Fruit fly (Drosophila melanogaster) whole organism, embryonic: ENCODE results near the gene CG8891.
A peak's percentile ranks its signal among the peaks of the same experiment; 100 is the strongest.

Source experiments
- Asciz ChIP-seq: fragments of 200-800 bp; sonication (Bioruptor generic); optimal IDR thresholded peaks from 2 replicates; lab custom pipeline; 2017; ENCODE audit warnings: missing biosample characterization, mild to moderate bottlenecking, missing genetic modification characterization, missing genetic modification reagents
- Atf-2 ChIP-seq: fragments of 200-800 bp; sonication (Bioruptor generic); optimal IDR thresholded peaks from 2 replicates; lab custom pipeline; 2016; ENCODE audit warnings: missing biosample characterization, missing genetic modification characterization
- C15 ChIP-seq: fragments of 200-800 bp; sonication (Bioruptor generic); IDR thresholded peaks from 3 replicates; pipeline ENCODE4 v1.3.6; 2022; ENCODE audit warnings: missing biosample characterization, missing genetic modification characterization
- CG11504 ChIP-seq: fragments of 200-800 bp; sonication (Bioruptor generic); optimal IDR thresholded peaks from 3 replicates; lab custom pipeline; 2019; ENCODE audit warnings: missing biosample characterization, mild to moderate bottlenecking, missing genetic modification characterization, moderate library complexity
- CG14860 ChIP-seq: fragments of 200-800 bp; sonication (Bioruptor generic); IDR thresholded peaks from 3 replicates; pipeline ENCODE4 v1.3.6; 2022; ENCODE audit warnings: missing biosample characterization, missing genetic modification characterization; ENCODE audit not compliant: partially characterized antibody
- CG15601 ChIP-seq: fragments of 200-800 bp; sonication (Bioruptor generic); optimal IDR thresholded peaks from 3 replicates; lab custom pipeline; 2019; ENCODE audit warnings: missing biosample characterization, mild to moderate bottlenecking, missing genetic modification characterization, moderate library complexity
- CG15696 ChIP-seq: fragments of 200-800 bp; sonication (Bioruptor generic); optimal IDR thresholded peaks from 2 replicates; lab custom pipeline; 2019; ENCODE audit warnings: missing biosample characterization, mild to moderate bottlenecking, missing genetic modification characterization, moderate library complexity
- CG16813 ChIP-seq: fragments of 200-800 bp; sonication (Bioruptor generic); IDR thresholded peaks from 3 replicates; pipeline ENCODE4 v1.3.6; 2022; ENCODE audit warnings: missing biosample characterization, missing genetic modification characterization; ENCODE audit not compliant: partially characterized antibody
- CG18764 ChIP-seq: fragments of 200-800 bp; sonication (Bioruptor generic); optimal IDR thresholded peaks from 3 replicates; lab custom pipeline; 2016; ENCODE audit warnings: missing biosample characterization, missing genetic modification characterization
- CG2116 ChIP-seq: fragments of 200-800 bp; sonication (Bioruptor generic); optimal IDR thresholded peaks from 3 replicates; lab custom pipeline; 2018; ENCODE audit warnings: missing biosample characterization, mild to moderate bottlenecking, missing genetic modification characterization
- CG31365 ChIP-seq: fragments of 200-800 bp; sonication (Bioruptor generic); optimal IDR thresholded peaks from 2 replicates; lab custom pipeline; 2018; ENCODE audit warnings: missing biosample characterization, mild to moderate bottlenecking, missing genetic modification characterization
- CG34422 ChIP-seq: fragments of 200-800 bp; sonication (Bioruptor generic); IDR thresholded peaks from 3 replicates; pipeline ENCODE4 v1.3.6; 2022; ENCODE audit warnings: missing biosample characterization, missing genetic modification characterization
- CG4328 ChIP-seq: fragments of 200-800 bp; sonication (Bioruptor generic); optimal IDR thresholded peaks from 3 replicates; lab custom pipeline; 2017; ENCODE audit warnings: missing biosample characterization, missing genetic modification reagents, missing genetic modification characterization
- CG4707 ChIP-seq: fragments of 200-800 bp; sonication (Bioruptor generic); optimal IDR thresholded peaks from 2 replicates; lab custom pipeline; 2018; ENCODE audit warnings: missing biosample characterization, mild to moderate bottlenecking, missing genetic modification characterization, moderate library complexity
- CG6272 ChIP-seq: fragments of 200-800 bp; sonication (Bioruptor generic); IDR thresholded peaks from 2 replicates; pipeline ENCODE4 v1.3.6; 2022; ENCODE audit warnings: missing biosample characterization, missing genetic modification characterization
- CG6654 ChIP-seq: fragments of 200-800 bp; sonication (Bioruptor generic); optimal IDR thresholded peaks from 2 replicates; lab custom pipeline; 2017; ENCODE audit warnings: missing biosample characterization, mild to moderate bottlenecking, missing genetic modification characterization
- CG6689 ChIP-seq: fragments of 200-800 bp; sonication (Bioruptor generic); IDR thresholded peaks from 2 replicates; pipeline ENCODE4 v1.3.6; 2022; ENCODE audit warnings: missing biosample characterization, missing genetic modification characterization
- CG6791 ChIP-seq: fragments of 200-800 bp; sonication (Bioruptor generic); IDR thresholded peaks from 3 replicates; pipeline ENCODE4 v1.3.6; 2022; ENCODE audit warnings: missing biosample characterization, missing genetic modification characterization; ENCODE audit not compliant: partially characterized antibody
- CG8290 ChIP-seq, 3 experiments: fragments of 200-800 bp; sonication (Bioruptor generic); optimal IDR thresholded peaks; 2 replicates each; lab custom pipeline; 2016 to 2019; ENCODE audit warnings: missing biosample characterization in 3 of 3, missing genetic modification characterization in 3 of 3, mild to moderate bottlenecking in 2 of 3, moderate library complexity in 1 of 3
- CG8359 ChIP-seq: fragments of 200-800 bp; sonication (Bioruptor generic); optimal IDR thresholded peaks from 2 replicates; lab custom pipeline; 2017; ENCODE audit warnings: missing biosample characterization, mild to moderate bottlenecking, missing genetic modification characterization, borderline replicate concordance
- CoRest ChIP-seq: fragments of 200-800 bp; sonication (Bioruptor generic); optimal IDR thresholded peaks from 3 replicates; lab custom pipeline; 2018; ENCODE audit warnings: missing biosample characterization, mild to moderate bottlenecking, missing genetic modification characterization, moderate library complexity
- Deaf1 ChIP-seq: fragments of 200-800 bp; optimal IDR thresholded peaks from 3 replicates; lab custom pipeline; 2019; ENCODE audit warnings: missing biosample characterization, mild to moderate bottlenecking, missing genetic modification characterization, moderate library complexity
- Dek ChIP-seq: fragments of 200-800 bp; sonication (Bioruptor generic); optimal IDR thresholded peaks from 3 replicates; lab custom pipeline; 2019; ENCODE audit warnings: missing biosample characterization, mild to moderate bottlenecking, missing genetic modification characterization, moderate library complexity
- Dip2 ChIP-seq: fragments of 200-800 bp; sonication (Bioruptor generic); IDR thresholded peaks from 2 replicates; pipeline ENCODE4 v1.3.6; 2022; ENCODE audit warnings: missing biosample characterization, missing genetic modification characterization
- Dp ChIP-seq: fragments of 200-800 bp; sonication (Bioruptor generic); optimal IDR thresholded peaks from 2 replicates; lab custom pipeline; 2018; ENCODE audit warnings: missing biosample characterization, mild to moderate bottlenecking, missing genetic modification characterization, moderate library complexity
- Dref ChIP-seq: fragments of 200-800 bp; sonication (Bioruptor generic); IDR thresholded peaks from 2 replicates; pipeline ENCODE4 v1.3.6; 2022; ENCODE audit warnings: missing biosample characterization, missing genetic modification characterization
- ERR ChIP-seq: fragments of 200-800 bp; sonication (Bioruptor generic); optimal IDR thresholded peaks from 2 replicates; lab custom pipeline; 2016; ENCODE audit warnings: missing biosample characterization, missing genetic modification characterization
- Ets97D ChIP-seq: fragments of 200-800 bp; sonication (Bioruptor generic); optimal IDR thresholded peaks from 3 replicates; lab custom pipeline; 2016; ENCODE audit warnings: missing biosample characterization, missing genetic modification characterization
- Fer3 ChIP-seq: fragments of 200-800 bp; sonication (Bioruptor generic); optimal IDR thresholded peaks from 2 replicates; lab custom pipeline; 2018; ENCODE audit warnings: missing biosample characterization, mild to moderate bottlenecking, missing genetic modification characterization, moderate library complexity
- NC2α ChIP-seq: fragments of 200-800 bp; sonication (Bioruptor generic); optimal IDR thresholded peaks from 2 replicates; lab custom pipeline; 2016; ENCODE audit warnings: missing biosample characterization, missing genetic modification characterization
- Nf-YB ChIP-seq: fragments of 200-800 bp; sonication (Bioruptor generic); optimal IDR thresholded peaks from 3 replicates; lab custom pipeline; 2019; ENCODE audit warnings: missing biosample characterization, mild to moderate bottlenecking, missing genetic modification characterization, moderate library complexity
- Scr ChIP-seq: fragments of 200-800 bp; sonication (Bioruptor generic); IDR thresholded peaks from 2 replicates; pipeline ENCODE4 v1.3.6; 2022; ENCODE audit warnings: missing biosample characterization, missing genetic modification characterization; ENCODE audit not compliant: partially characterized antibody
- Side ChIP-seq: fragments of 200-800 bp; sonication (Bioruptor generic); optimal IDR thresholded peaks from 2 replicates; lab custom pipeline; 2016; ENCODE audit warnings: missing biosample characterization, missing genetic modification characterization
- ab ChIP-seq: fragments of 200-800 bp; sonication (Bioruptor generic); optimal IDR thresholded peaks from 2 replicates; lab custom pipeline; 2016; ENCODE audit warnings: missing biosample characterization, missing genetic modification characterization
- aop ChIP-seq: fragments of 200-800 bp; sonication (Bioruptor generic); IDR thresholded peaks from 2 replicates; pipeline ENCODE4 v1.3.6; 2022; ENCODE audit warnings: missing biosample characterization, missing genetic modification characterization
- caup ChIP-seq: fragments of 200-800 bp; sonication (Bioruptor generic); optimal IDR thresholded peaks from 3 replicates; lab custom pipeline; 2017; ENCODE audit warnings: missing biosample characterization, mild to moderate bottlenecking, missing genetic modification characterization, moderate library complexity; ENCODE audit not compliant: severe bottlenecking
- chm ChIP-seq: fragments of 200-800 bp; sonication (Bioruptor generic); IDR thresholded peaks from 2 replicates; pipeline ENCODE4 v1.3.6; 2022; ENCODE audit warnings: missing biosample characterization, missing genetic modification characterization
- danr ChIP-seq: fragments of 200-800 bp; sonication (Bioruptor generic); IDR thresholded peaks from 2 replicates; pipeline ENCODE4 v1.3.6; 2022; ENCODE audit warnings: missing biosample characterization, missing genetic modification characterization
- h ChIP-seq: fragments of >200 bp; optimal IDR thresholded peaks from 2 replicates; lab custom pipeline; 2017
- kay ChIP-seq: fragments of 200-800 bp; sonication (Bioruptor generic); optimal IDR thresholded peaks from 2 replicates; lab custom pipeline; 2016; ENCODE audit warnings: missing biosample characterization, missing genetic modification characterization
- nmo ChIP-seq: fragments of 200-800 bp; sonication (Bioruptor generic); optimal IDR thresholded peaks from 2 replicates; lab custom pipeline; 2018; ENCODE audit warnings: missing biosample characterization, mild to moderate bottlenecking, missing genetic modification characterization, moderate library complexity
- pb ChIP-seq: fragments of 200-800 bp; sonication (Bioruptor generic); optimal IDR thresholded peaks from 3 replicates; lab custom pipeline; 2016; ENCODE audit warnings: missing biosample characterization, missing genetic modification characterization
- pho ChIP-seq: fragments of 200-800 bp; sonication (Bioruptor generic); optimal IDR thresholded peaks from 2 replicates; lab custom pipeline; 2016; ENCODE audit warnings: missing biosample characterization, missing genetic modification characterization
- sens-2 ChIP-seq: fragments of 200-800 bp; sonication (Bioruptor generic); IDR thresholded peaks from 2 replicates; pipeline ENCODE4 v1.3.6; 2022; ENCODE audit warnings: missing biosample characterization, missing genetic modification characterization
- sna ChIP-seq: fragments of 200-800 bp; sonication (Bioruptor generic); IDR thresholded peaks from 2 replicates; pipeline ENCODE4 v1.3.6; 2022; ENCODE audit warnings: missing biosample characterization, missing genetic modification characterization; ENCODE audit not compliant: partially characterized antibody
- stwl ChIP-seq: fragments of 200-800 bp; sonication (Bioruptor generic); optimal IDR thresholded peaks from 3 replicates; lab custom pipeline; 2018; ENCODE audit warnings: missing biosample characterization, mild to moderate bottlenecking, missing genetic modification characterization, moderate library complexity
- vnd ChIP-seq: fragments of 200-800 bp; sonication (Bioruptor generic); IDR thresholded peaks from 3 replicates; pipeline ENCODE4 v1.3.6; 2022; ENCODE audit warnings: missing biosample characterization, missing genetic modification characterization; ENCODE audit not compliant: partially characterized antibody
- vvl ChIP-seq: fragments of 200-800 bp; sonication (Bioruptor generic); IDR thresholded peaks from 2 replicates; pipeline ENCODE4 v1.3.6; 2022; ENCODE audit warnings: missing biosample characterization, missing genetic modification characterization

Gene CG8891

DNA sequence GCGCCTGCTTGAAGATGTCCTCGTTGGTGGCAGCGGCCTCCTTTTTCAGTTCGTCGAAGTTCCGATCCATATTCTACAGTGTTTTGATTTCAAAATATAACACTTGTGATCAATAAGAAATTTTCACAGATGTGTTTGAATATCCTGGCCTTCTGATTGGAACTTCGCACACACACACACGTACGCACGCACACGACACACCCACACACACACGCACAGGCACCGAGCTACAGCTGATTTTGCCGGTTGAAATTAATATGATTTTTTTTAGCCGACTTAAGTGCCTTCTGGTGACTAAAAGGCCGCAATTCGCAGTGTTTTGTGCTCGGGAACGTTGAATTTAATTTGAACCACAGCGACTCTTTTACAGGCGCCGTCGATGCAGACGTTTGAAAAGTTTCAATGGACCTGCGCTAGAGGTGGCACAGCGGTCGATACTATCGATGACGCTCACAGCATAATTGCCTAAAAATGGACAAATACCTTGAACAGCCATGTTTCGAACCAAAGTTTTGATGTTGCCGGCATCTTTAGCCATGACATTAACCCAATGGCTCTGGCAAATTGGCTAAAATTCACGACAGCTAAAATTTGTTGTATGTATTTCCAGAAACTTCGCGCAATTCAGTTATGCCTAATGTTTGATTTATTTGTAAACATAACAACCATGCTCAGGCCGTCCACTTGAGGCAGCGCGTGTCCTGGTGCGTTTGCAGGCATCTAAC lies 30.3 kb upstream of the CG8891 start, which contains the start of gene Rtnl1 (continued):
- no peak for TF ChIP-seq danr (GFP tag; lab: Robert Waterston, UW)
- peak; percentile 69 for TF ChIP-seq Dref
- TF ChIP-seq h (lab: Kevin White, UChicago), result no peak
- no peak for TF ChIP-seq Fer3
- TF ChIP-seq Deaf1 (tag; lab: Kevin White, UChicago), result peak; percentile 29
- TF ChIP-seq Ets97D (GFP tag; lab: Kevin White, UChicago), result peak; percentile 86
- no peak for TF ChIP-seq ab (GFP tag; lab: Kevin White, UChicago)
- peak; percentile 73 for TF ChIP-seq CG2116 (GFP tag; lab: Kevin White, UChicago)
- 0 out of 2 replicates have a peak, but pooled peaks have one; percentile 46 for TF ChIP-seq CG6272 (GFP tag; lab: Robert Waterston, UW)
- no peak for TF ChIP-seq Dip2 (GFP tag; lab: Robert Waterston, UW)
- TF ChIP-seq CG15696 (tag; lab: Kevin White, UChicago), result no peak
- TF ChIP-seq pb (GFP tag; lab: Kevin White, UChicago), result no peak
- TF ChIP-seq stwl, result peak; percentile 71
- TF ChIP-seq CG4707 (GFP tag; lab: Kevin White, UChicago), result no peak
- TF ChIP-seq sna (GFP tag; lab: Robert Waterston, UW), result peak; percentile 82
- TF ChIP-seq CoRest (tag; lab: Kevin White, UChicago), result peak; percentile 48
- TF ChIP-seq CG6654 (GFP tag; lab: Kevin White, UChicago), result peak; percentile 10
- TF ChIP-seq kay (GFP tag; lab: Kevin White, UChicago), result no peak
- peak; percentile 9 for TF ChIP-seq Atf-2
- TF ChIP-seq CG6791 (GFP tag; lab: Robert Waterston, UW), result peak; percentile 93
- peak; percentile 57 for TF ChIP-seq Dek (tag; lab: Kevin White, UChicago)
- peak; percentile 54; the same call in 1 of the 2 replicates for TF ChIP-seq vvl
- peak; percentile 76 for TF ChIP-seq nmo (GFP tag; lab: Kevin White, UChicago)
- TF ChIP-seq pho (GFP tag; lab: Kevin White, UChicago), result peak; percentile 49
- TF ChIP-seq ERR (GFP tag; lab: Kevin White, UChicago), result peak; percentile 44
- TF ChIP-seq NC2α (GFP tag; lab: Kevin White, UChicago), result no peak
- no peak for TF ChIP-seq CG8359 (GFP tag; lab: Kevin White, UChicago)
- TF ChIP-seq Scr (GFP tag; lab: Robert Waterston, UW), result peak; percentile 92
- no peak for TF ChIP-seq CG6689 (GFP tag; lab: Robert Waterston, UW)
- TF ChIP-seq Dp (GFP tag; lab: Kevin White, UChicago), result peak; percentile 88
- TF ChIP-seq CG31365 (tag; lab: Kevin White, UChicago), result peak; percentile 47
- TF ChIP-seq CG11504 (tag; lab: Kevin White, UChicago), result peak; percentile 93
- peak; percentile 48; the same call in 1 of the 2 replicates for TF ChIP-seq chm (GFP tag; lab: Robert Waterston, UW)
- no peak for TF ChIP-seq CG4328 (GFP tag; lab: Kevin White, UChicago)
- TF ChIP-seq C15 (GFP tag; lab: Robert Waterston, UW), result no peak
- peak; percentile 42 for TF ChIP-seq CG15601 (tag; lab: Kevin White, UChicago)
- peak; percentile 3 for TF ChIP-seq Side (GFP tag; lab: Kevin White, UChicago)
- no peak for TF ChIP-seq sens-2 (GFP tag; lab: Robert Waterston, UW)
- peak; percentile 8 for TF ChIP-seq caup
- TF ChIP-seq CG18764 (GFP tag; lab: Kevin White, UChicago), result no peak
- no peak for TF ChIP-seq aop (GFP tag; lab: Robert Waterston, UW)
- TF ChIP-seq Asciz (GFP tag; lab: Kevin White, UChicago), result peak; percentile 88
- peak; percentile 21 for TF ChIP-seq Nf-YB
- TF ChIP-seq CG8290 (GFP tag; optimal IDR thresholded peaks at IDR 0.05; lab: Kevin White, UChicago), result peak; percentile 51
- peak in 1 of 2 experiments; percentile 88 for TF ChIP-seq CG8290 (tag; optimal IDR thresholded peaks at IDR 0.05; lab: Kevin White, UChicago)
- TF ChIP-seq CG34422 (GFP tag; lab: Robert Waterston, UW), result peak; percentile 49; the same call in 2 of the 3 replicates
- TF ChIP-seq vnd (GFP tag; lab: Robert Waterston, UW), result peak; percentile 80
- peak; percentile 79 for TF ChIP-seq CG14860 (GFP tag; lab: Robert Waterston, UW)
- peak; percentile 93 for TF ChIP-seq CG16813 (GFP tag; lab: Robert Waterston, UW)
